Fruit fly (Drosophila melanogaster) whole organism, pupa: ENCODE results near the gene Calx.

ENCODE experiments used
- CG12605 ChIP-seq: fragments of 200-800 bp; sonication (Bioruptor generic); IDR thresholded peaks from 2 replicates; pipeline ENCODE4 v1.3.6; 2022; ENCODE audit warnings: missing biosample characterization, missing genetic modification characterization
- gl ChIP-seq: fragments of 200-800 bp; sonication (Bioruptor generic); optimal IDR thresholded peaks from 2 replicates; lab custom pipeline; 2018; ENCODE audit warnings: missing biosample characterization, mild to moderate bottlenecking, missing genetic modification characterization
- rn ChIP-seq: fragments of 200-800 bp; sonication (Bioruptor generic); IDR thresholded peaks from 2 replicates; pipeline ENCODE4 v1.3.6; 2022; ENCODE audit warnings: missing biosample characterization, missing genetic modification characterization

dm6 chr3R:20989046-20989445 is 11.1 kb downstream of the Calx start:
- no peak for TF ChIP-seq gl (tag; lab: Kevin White, UChicago)
- no peak for TF ChIP-seq CG12605 (GFP tag; lab: Robert Waterston, UW)
- TF ChIP-seq rn (GFP tag; lab: Robert Waterston, UW) = no peak
